Fruit fly (Drosophila melanogaster): Measurements from ENCODE around the gene CecA2.

The CecA2 gene

dm6 chr3R:30235253-30235652, 23.3 kb downstream of the CecA2 start (continued):
- TF ChIP-seq B-H2 (GFP tag; optimal IDR thresholded peaks at IDR 0.05) (no peak), CG15514 (GFP tag; optimal IDR thresholded peaks at IDR 0.05) (no peak), gt (GFP tag; IDR thresholded peaks at IDR 0.05) (no peak), CG15696 (tag; optimal IDR thresholded peaks at IDR 0.05) (no peak), ranshi (GFP tag; IDR thresholded peaks at IDR 0.05) (peak; percentile 53; the same call in 1 of the 2 replicates), CG17385 (GFP tag; optimal IDR thresholded peaks at IDR 0.05) (peak; percentile 31), nmo (GFP tag; optimal IDR thresholded peaks at IDR 0.05) (peak; percentile 21), Dip3 (GFP tag; optimal IDR thresholded peaks at IDR 0.05) (no peak), zen (tag; optimal IDR thresholded peaks at IDR 0.05) (no peak), NC2α (GFP tag; optimal IDR thresholded peaks at IDR 0.05) (no peak), slou (GFP tag; optimal IDR thresholded peaks at IDR 0.05) (no peak), CG11456 (GFP tag; IDR thresholded peaks at IDR 0.05) (no peak), slbo (GFP tag; IDR thresholded peaks at IDR 0.05) (peak; percentile 41), dan (GFP tag; IDR thresholded peaks at IDR 0.05) (no peak), fd96Cb (tag; optimal IDR thresholded peaks at IDR 0.05) (peak; percentile 2), hth (optimal IDR thresholded peaks at IDR 0.05) (no peak), sd (tag; optimal IDR thresholded peaks at IDR 0.05) (no peak), ci (GFP tag; IDR thresholded peaks at IDR 0.05) (peak; percentile 78; the same call in 2 of the 3 replicates), aop (GFP tag; IDR thresholded peaks at IDR 0.05) (no peak), CG18262 (tag; optimal IDR thresholded peaks at IDR 0.05) (peak; percentile 44), sisA (GFP tag; IDR thresholded peaks at IDR 0.05) (peak; percentile 39; the same call in 1 of the 2 replicates), da (GFP tag; optimal IDR thresholded peaks at IDR 0.05) (no peak), CG13424 (tag; optimal IDR thresholded peaks at IDR 0.05) (peak; percentile 60), ham (GFP tag; IDR thresholded peaks at IDR 0.05) (no peak), chif (GFP tag; optimal IDR thresholded peaks at IDR 0.05) (peak in 1 of 2 experiments; percentile 8), CG3407 (GFP tag; optimal IDR thresholded peaks at IDR 0.05) (no peak), CG17568 (GFP tag; optimal IDR thresholded peaks at IDR 0.05) (no peak), CG12391 (tag; optimal IDR thresholded peaks at IDR 0.05) (peak; percentile 39), ind (GFP tag; optimal IDR thresholded peaks at IDR 0.05) (peak; percentile 8), toy (GFP tag; IDR thresholded peaks at IDR 0.05) (no peak), nerfin-2 (GFP tag; IDR thresholded peaks at IDR 0.05; ENCODE audit: partially characterized antibody) (no peak), crp (GFP tag; optimal IDR thresholded peaks at IDR 0.05) (no peak), fu2 (GFP tag; optimal IDR thresholded peaks at IDR 0.05) (no peak), CG31441 (GFP tag; IDR thresholded peaks at IDR 0.05) (no peak), CG11560 (tag; IDR thresholded peaks at IDR 0.05) (no peak), wor (GFP tag; IDR thresholded peaks at IDR 0.05) (no peak), ttk (GFP tag; IDR thresholded peaks at IDR 0.05) (peak; percentile 30; the same call in 1 of the 2 replicates), prd (optimal IDR thresholded peaks at IDR 0.05) (no peak), prd (GFP tag; IDR thresholded peaks at IDR 0.05) (peak; percentile 55), CG8765 (GFP tag; IDR thresholded peaks at IDR 0.05) (no peak), CG12769 (tag; optimal IDR thresholded peaks at IDR 0.05) (peak; percentile 17), NfI (GFP tag; optimal IDR thresholded peaks at IDR 0.05) (no peak), dmrt11E (tag; optimal IDR thresholded peaks at IDR 0.05) (peak; percentile 24), row (GFP tag; IDR thresholded peaks at IDR 0.05) (peak; percentile 73), sug (tag; optimal IDR thresholded peaks at IDR 0.05) (no peak), CG7372 (GFP tag; IDR thresholded peaks at IDR 0.05) (no peak), B-H1 (GFP tag; IDR thresholded peaks at IDR 0.05) (no peak; the same call in 2 of the 3 replicates), CoRest (tag; optimal IDR thresholded peaks at IDR 0.05) (peak; percentile 51), CG7745 (tag; optimal IDR thresholded peaks at IDR 0.05) (no peak), Ssrp (tag; optimal IDR thresholded peaks at IDR 0.05) (peak; percentile 37), Hr51 (GFP tag; optimal IDR thresholded peaks at IDR 0.05) (peak in 1 of 2 experiments; percentile 56), CG15601 (tag; optimal IDR thresholded peaks at IDR 0.05) (peak; percentile 30)

Measured in whole organism, embryonic.